Worm (Caenorhabditis elegans) whole organism, late embryonic: Measurements from ENCODE around the gene ZK1010.4.

ENCODE experiments used
- F13H6.1 ChIP-seq: sonication (generic microtip); optimal IDR thresholded peaks from 2 replicates; lab custom pipeline; 2016; ENCODE audit warnings: missing genetic modification characterization, missing compliant biosample characterization
- K09A11.1 ChIP-seq: sonication (generic microtip); optimal IDR thresholded peaks from 2 replicates; lab custom pipeline; 2017; ENCODE audit warnings: antibody characterized with exemption, mild to moderate bottlenecking, missing genetic modification characterization, missing compliant biosample characterization; ENCODE audit not compliant: insufficient read depth
- T23F11.4 ChIP-seq: fragments of 200-800 bp; sonication (Bioruptor generic); optimal IDR thresholded peaks from 2 replicates; lab custom pipeline; 2018; ENCODE audit warnings: mild to moderate bottlenecking, missing genetic modification characterization, missing compliant biosample characterization
- ama-1 ChIP-seq: fragments of 150-350 bp; optimal IDR thresholded peaks from 2 replicates; lab custom pipeline; 2014
- ceh-19 ChIP-seq: fragments of 200-800 bp; sonication (Bioruptor generic); optimal IDR thresholded peaks from 2 replicates; lab custom pipeline; 2018; ENCODE audit warnings: mild to moderate bottlenecking, missing genetic modification characterization, missing compliant biosample characterization
- ceh-30 ChIP-seq: fragments of 150-350 bp; optimal IDR thresholded peaks from 2 replicates; lab custom pipeline; 2014; ENCODE audit warnings: missing biosample characterization, missing genetic modification characterization
- ceh-9 ChIP-seq: sonication (generic microtip); optimal IDR thresholded peaks from 2 replicates; lab custom pipeline; 2016; ENCODE audit warnings: mild to moderate bottlenecking, missing genetic modification characterization, inconsistent platforms, missing compliant biosample characterization
- dmd-4 ChIP-seq: sonication (generic microtip); optimal IDR thresholded peaks from 2 replicates; lab custom pipeline; 2016; ENCODE audit warnings: borderline replicate concordance, missing genetic modification characterization, missing compliant biosample characterization
- elt-2 ChIP-seq: sonication (generic microtip); optimal IDR thresholded peaks from 2 replicates; lab custom pipeline; 2016; ENCODE audit warnings: missing genetic modification reagents, missing genetic modification characterization, missing compliant biosample characterization
- elt-4 ChIP-seq: sonication (generic microtip); optimal IDR thresholded peaks from 2 replicates; lab custom pipeline; 2016; ENCODE audit warnings: missing genetic modification characterization, missing compliant biosample characterization
- fkh-10 ChIP-seq: fragments of 150-350 bp; optimal IDR thresholded peaks from 2 replicates; lab custom pipeline; 2014; ENCODE audit warnings: missing biosample characterization, missing genetic modification reagents, missing genetic modification characterization
- nfya-1 ChIP-seq: sonication (generic microtip); optimal IDR thresholded peaks from 2 replicates; lab custom pipeline; 2017; ENCODE audit warnings: missing genetic modification characterization, mild to moderate bottlenecking, missing compliant biosample characterization, antibody characterized with exemption, moderate library complexity
- pha-4 ChIP-seq: fragments of 150-350 bp; optimal IDR thresholded peaks from 2 replicates; lab custom pipeline; 2018; ENCODE audit warnings: missing biosample characterization, missing genetic modification reagents, missing genetic modification characterization
- sox-4 ChIP-seq: sonication (generic microtip); optimal IDR thresholded peaks from 2 replicates; lab custom pipeline; 2017; ENCODE audit warnings: mild to moderate bottlenecking, missing genetic modification characterization, inconsistent platforms, missing compliant biosample characterization

- TF ChIP-seq elt-4 (tag; lab: Kevin White, UChicago) (no peak), dmd-4 (no peak), K09A11.1 (tag; lab: Kevin White, UChicago) (no peak), F13H6.1 (tag; lab: Kevin White, UChicago) (no peak), ama-1 (lab: Kevin White, UChicago) (no peak), sox-4 (tag; lab: Kevin White, UChicago) (no peak), ceh-30 (tag; lab: Kevin White, UChicago) (no peak), nfya-1 (tag; lab: Kevin White, UChicago) (no peak), fkh-10 (GFP tag; lab: Kevin White, UChicago) (no peak), ceh-19 (GFP tag; lab: Kevin White, UChicago) (no peak), T23F11.4 (GFP tag; lab: Kevin White, UChicago) (no peak), pha-4 (tag; lab: Kevin White, UChicago) (no peak), ceh-9 (tag; lab: Kevin White, UChicago) (no peak), elt-2 (tag; lab: Kevin White, UChicago) (no peak)
Measured at ce11 chrIII:12942307-12942706, 38.6 kb upstream of the ZK1010.4 start, which contains the start of gene unc-25.
